Worm (Caenorhabditis elegans) whole organism, mixed stage, embryonic: ENCODE data around the gene ser-7.

Experiments
- M03D4.4 ChIP-seq: sonication (generic microtip); optimal IDR thresholded peaks from 2 replicates; lab custom pipeline; 2017; ENCODE audit warnings: mild to moderate bottlenecking, missing genetic modification characterization, missing compliant biosample characterization
- bed-3 ChIP-seq: fragments of 200-800 bp; sonication (Bioruptor generic); optimal IDR thresholded peaks from 3 replicates; lab custom pipeline; 2018; ENCODE audit warnings: mild to moderate bottlenecking, missing genetic modification characterization, moderate library complexity, missing compliant biosample characterization
- blmp-1 ChIP-seq: fragments of 150-350 bp; optimal IDR thresholded peaks from 2 replicates; lab custom pipeline; 2014; ENCODE audit warnings: missing biosample characterization, missing genetic modification characterization
- ceh-39 ChIP-seq: fragments of 150-350 bp; optimal IDR thresholded peaks from 2 replicates; lab custom pipeline; 2014; ENCODE audit warnings: missing biosample characterization, missing genetic modification characterization
- ceh-43 ChIP-seq: fragments of 200-800 bp; sonication (Bioruptor generic); optimal IDR thresholded peaks from 2 replicates; lab custom pipeline; 2018; ENCODE audit warnings: mild to moderate bottlenecking, missing genetic modification characterization, moderate library complexity, missing compliant biosample characterization
- ceh-83 ChIP-seq: fragments of 200-800 bp; sonication (Bioruptor generic); optimal IDR thresholded peaks from 2 replicates; lab custom pipeline; 2018; ENCODE audit warnings: mild to moderate bottlenecking, missing genetic modification characterization, missing compliant biosample characterization
- ces-1 ChIP-seq: fragments of 150-350 bp; optimal IDR thresholded peaks from 2 replicates; lab custom pipeline; 2014; ENCODE audit warnings: missing biosample characterization, missing genetic modification reagents, missing genetic modification characterization
- drap-1 ChIP-seq: fragments of 200-800 bp; sonication (Bioruptor generic); optimal IDR thresholded peaks from 3 replicates; lab custom pipeline; 2018; ENCODE audit warnings: mild to moderate bottlenecking, missing genetic modification characterization, missing compliant biosample characterization
- elt-1 ChIP-seq: sonication (generic microtip); optimal IDR thresholded peaks from 2 replicates; lab custom pipeline; 2017; ENCODE audit warnings: missing genetic modification characterization, mild to moderate bottlenecking, missing compliant biosample characterization, antibody characterized with exemption, moderate library complexity, borderline replicate concordance; ENCODE audit not compliant: insufficient read depth
- elt-3 ChIP-seq: fragments of 150-350 bp; optimal IDR thresholded peaks from 2 replicates; lab custom pipeline; 2014; ENCODE audit warnings: missing biosample characterization, missing genetic modification characterization
- flh-1 ChIP-seq: fragments of 200-800 bp; sonication (Bioruptor generic); optimal IDR thresholded peaks from 2 replicates; lab custom pipeline; 2018; ENCODE audit warnings: mild to moderate bottlenecking, missing genetic modification characterization, moderate library complexity, missing compliant biosample characterization
- ham-2 ChIP-seq: fragments of 200-800 bp; sonication (Bioruptor generic); optimal IDR thresholded peaks from 2 replicates; lab custom pipeline; 2018; ENCODE audit warnings: mild to moderate bottlenecking, missing genetic modification characterization, missing compliant biosample characterization
- hlh-1 ChIP-seq: fragments of 150-350 bp; optimal IDR thresholded peaks from 2 replicates; lab custom pipeline; 2014; ENCODE audit warnings: missing biosample characterization, missing genetic modification reagents, missing genetic modification characterization
- lin-13 ChIP-seq: fragments of 150-350 bp; optimal IDR thresholded peaks from 2 replicates; lab custom pipeline; 2014; ENCODE audit warnings: missing biosample characterization, missing genetic modification characterization
- lin-32 ChIP-seq: fragments of 200-800 bp; sonication (Bioruptor generic); optimal IDR thresholded peaks from 2 replicates; lab custom pipeline; 2018; ENCODE audit warnings: mild to moderate bottlenecking, missing genetic modification characterization, missing compliant biosample characterization
- lsy-2 ChIP-seq: fragments of 150-350 bp; optimal IDR thresholded peaks from 2 replicates; lab custom pipeline; 2014; ENCODE audit warnings: missing biosample characterization, missing genetic modification characterization
- mab-5 ChIP-seq: fragments of 150-350 bp; optimal IDR thresholded peaks from 2 replicates; lab custom pipeline; 2014; ENCODE audit warnings: missing biosample characterization, missing genetic modification characterization
- mep-1 ChIP-seq: fragments of 150-350 bp; optimal IDR thresholded peaks from 2 replicates; lab custom pipeline; 2017; ENCODE audit warnings: missing biosample characterization, missing genetic modification reagents, missing genetic modification characterization, inconsistent platforms
- mls-2 ChIP-seq: sonication (generic microtip); optimal IDR thresholded peaks from 2 replicates; lab custom pipeline; 2016; ENCODE audit warnings: mild to moderate bottlenecking, missing genetic modification characterization, moderate library complexity, missing compliant biosample characterization
- nhr-12 ChIP-seq: fragments of 150-350 bp; optimal IDR thresholded peaks from 2 replicates; lab custom pipeline; 2014; ENCODE audit warnings: missing biosample characterization, missing genetic modification characterization
- nhr-2 ChIP-seq: fragments of 150-350 bp; optimal IDR thresholded peaks from 2 replicates; lab custom pipeline; 2014; ENCODE audit warnings: missing biosample characterization, missing genetic modification characterization
- nhr-237 ChIP-seq: fragments of 150-350 bp; optimal IDR thresholded peaks from 2 replicates; lab custom pipeline; 2014; ENCODE audit warnings: missing biosample characterization, missing genetic modification characterization
- nhr-28 ChIP-seq: fragments of 150-350 bp; optimal IDR thresholded peaks from 2 replicates; lab custom pipeline; 2014; ENCODE audit warnings: missing biosample characterization, missing genetic modification characterization
- nhr-76 ChIP-seq: sonication (generic microtip); optimal IDR thresholded peaks from 2 replicates; lab custom pipeline; 2017; ENCODE audit warnings: missing biosample characterization, missing genetic modification characterization
- pha-4 ChIP-seq: fragments of 150-350 bp; optimal IDR thresholded peaks from 2 replicates; lab custom pipeline; 2018; ENCODE audit warnings: missing biosample characterization, missing genetic modification reagents, missing genetic modification characterization
- sem-2 ChIP-seq: fragments of 200-800 bp; sonication (Bioruptor generic); optimal IDR thresholded peaks from 2 replicates; lab custom pipeline; 2018; ENCODE audit warnings: mild to moderate bottlenecking, missing genetic modification characterization, missing compliant biosample characterization
- snpc-4 ChIP-seq: fragments of 150-350 bp; optimal IDR thresholded peaks from 2 replicates; lab custom pipeline; 2014; ENCODE audit warnings: missing biosample characterization, missing genetic modification characterization
- sptf-1 ChIP-seq: sonication (generic microtip); optimal IDR thresholded peaks from 2 replicates; lab custom pipeline; 2017; ENCODE audit warnings: mild to moderate bottlenecking, missing genetic modification characterization, moderate library complexity, missing compliant biosample characterization
- tbx-8 ChIP-seq: fragments of 200-800 bp; sonication (Bioruptor generic); optimal IDR thresholded peaks from 2 replicates; lab custom pipeline; 2018; ENCODE audit warnings: mild to moderate bottlenecking, missing genetic modification characterization, moderate library complexity, missing compliant biosample characterization
- unc-120 ChIP-seq: sonication (generic microtip); optimal IDR thresholded peaks from 2 replicates; lab custom pipeline; 2017; ENCODE audit warnings: missing genetic modification characterization, missing compliant biosample characterization; ENCODE audit not compliant: poor library complexity, severe bottlenecking
- unc-39 ChIP-seq: fragments of 150-350 bp; optimal IDR thresholded peaks from 2 replicates; lab custom pipeline; 2014; ENCODE audit warnings: missing biosample characterization, missing genetic modification characterization
- unc-62 ChIP-seq: fragments of 150-350 bp; optimal IDR thresholded peaks from 2 replicates; lab custom pipeline; 2014; ENCODE audit warnings: missing biosample characterization, missing genetic modification reagents, missing genetic modification characterization
- zip-8 ChIP-seq: fragments of 150-350 bp; optimal IDR thresholded peaks from 2 replicates; lab custom pipeline; 2014; ENCODE audit warnings: missing biosample characterization, missing genetic modification characterization
- ztf-11 ChIP-seq: fragments of 150-350 bp; optimal IDR thresholded peaks from 2 replicates; lab custom pipeline; 2014; ENCODE audit warnings: missing biosample characterization, missing genetic modification characterization

The ser-7 gene

DNA sequence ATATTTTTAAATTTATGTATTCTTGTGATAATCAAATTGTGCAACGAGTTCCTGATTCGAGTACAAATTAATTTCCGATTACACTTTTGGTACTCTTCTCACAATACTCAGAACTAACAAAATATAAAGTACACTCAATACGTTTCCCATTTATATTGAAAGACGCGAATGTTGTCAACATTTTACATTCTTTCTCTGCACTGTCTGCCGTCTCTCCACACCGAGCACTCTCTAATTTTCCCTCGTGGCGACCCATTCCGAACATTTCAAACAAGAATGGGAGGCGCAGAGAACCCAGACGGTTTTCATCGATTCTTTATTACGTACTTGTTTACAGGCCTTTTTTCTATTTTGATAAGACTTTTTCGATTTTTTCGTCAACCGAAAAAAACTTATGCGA lies 5.6 kb upstream of the ser-7 start, which contains the start of gene C09B7.2:
C09B7.2 (plus strand) TSS at position 349 of the 400 bp plus-strand sequence.
- TF ChIP-seq nhr-237 (tag; lab: Kevin White, UChicago) (no peak), flh-1 (no peak), lsy-2 (tag; lab: Kevin White, UChicago) (peak; percentile 3), mep-1 (tag; lab: Kevin White, UChicago) (no peak), zip-8 (tag; lab: Kevin White, UChicago) (no peak), ces-1 (GFP tag; lab: Kevin White, UChicago) (peak; percentile 71), pha-4 (tag; lab: Kevin White, UChicago) (peak; percentile 55), blmp-1 (tag; lab: Kevin White, UChicago) (no peak), ceh-83 (GFP tag; lab: Kevin White, UChicago) (no peak), mls-2 (no peak), bed-3 (GFP tag; lab: Kevin White, UChicago) (no peak)

DNA sequence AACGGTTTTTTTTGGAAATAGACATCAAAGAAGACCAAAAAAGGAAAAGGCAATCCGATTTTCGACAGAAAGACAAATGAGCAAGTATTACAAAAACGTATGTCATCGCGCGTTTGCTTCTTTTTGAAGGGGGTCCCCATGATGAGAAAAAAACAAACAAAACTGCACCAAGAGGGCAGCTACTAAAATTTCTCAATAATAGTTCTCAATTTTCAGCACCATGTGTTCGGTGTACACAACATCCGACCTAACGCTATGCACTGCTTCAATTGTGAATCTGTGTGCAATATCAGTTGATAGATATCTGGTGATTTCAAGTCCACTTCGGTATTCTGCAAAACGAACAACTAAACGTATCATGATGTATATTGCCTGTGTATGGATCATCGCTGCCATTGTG lies 1.1 kb downstream of the ser-7 start:
- TF ChIP-seq ham-2 (GFP tag; lab: Kevin White, UChicago) (no peak), nhr-12 (tag; lab: Kevin White, UChicago) (no peak), ztf-11 (tag; lab: Kevin White, UChicago) (no peak)

DNA sequence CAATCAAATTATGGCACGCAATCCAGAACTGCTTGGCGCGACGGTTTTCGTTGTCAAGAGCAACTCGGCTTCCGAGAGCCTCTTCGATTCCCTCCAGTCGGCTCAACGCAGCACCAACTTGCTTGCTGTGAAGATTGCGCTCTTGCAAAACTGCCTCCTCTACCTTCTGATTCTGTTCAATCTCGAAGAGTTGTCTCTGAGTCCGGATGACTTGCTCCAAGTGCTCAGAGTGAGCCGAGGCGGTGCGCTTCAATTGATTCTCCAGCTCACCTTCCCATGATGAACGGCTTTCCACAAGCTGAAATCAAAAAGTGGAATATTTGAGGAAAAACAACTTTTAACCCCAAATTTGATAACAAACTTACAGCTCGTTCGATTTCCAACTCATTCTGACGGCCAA lies 11.1 kb downstream of the ser-7 start:
- no peak for TF ChIP-seq ceh-39
- no peak for TF ChIP-seq tbx-8 (GFP tag; lab: Kevin White, UChicago)
- no peak for TF ChIP-seq unc-39 (tag; lab: Kevin White, UChicago)
- TF ChIP-seq drap-1 (GFP tag; lab: Kevin White, UChicago) = no peak
- TF ChIP-seq nhr-237 (tag; lab: Kevin White, UChicago) = no peak
- TF ChIP-seq ham-2 (GFP tag; lab: Kevin White, UChicago) = no peak
- TF ChIP-seq unc-120 (tag; lab: Kevin White, UChicago) = no peak
- no peak for TF ChIP-seq blmp-1 (tag; lab: Kevin White, UChicago)
- no peak for TF ChIP-seq mep-1 (tag; lab: Kevin White, UChicago)
- no peak for TF ChIP-seq elt-1 (tag; lab: Kevin White, UChicago)
- TF ChIP-seq lsy-2 (tag; lab: Kevin White, UChicago) = no peak
- TF ChIP-seq hlh-1 (tag; lab: Kevin White, UChicago) = no peak
- no peak for TF ChIP-seq nhr-76 (tag; lab: Kevin White, UChicago)
- TF ChIP-seq ztf-11 (tag; lab: Kevin White, UChicago) = no peak
- no peak for TF ChIP-seq sptf-1 (tag; lab: Kevin White, UChicago)
- no peak for TF ChIP-seq nhr-12 (tag; lab: Kevin White, UChicago)
- TF ChIP-seq mab-5 (tag; lab: Kevin White, UChicago) = no peak
- no peak for TF ChIP-seq unc-62

DNA sequence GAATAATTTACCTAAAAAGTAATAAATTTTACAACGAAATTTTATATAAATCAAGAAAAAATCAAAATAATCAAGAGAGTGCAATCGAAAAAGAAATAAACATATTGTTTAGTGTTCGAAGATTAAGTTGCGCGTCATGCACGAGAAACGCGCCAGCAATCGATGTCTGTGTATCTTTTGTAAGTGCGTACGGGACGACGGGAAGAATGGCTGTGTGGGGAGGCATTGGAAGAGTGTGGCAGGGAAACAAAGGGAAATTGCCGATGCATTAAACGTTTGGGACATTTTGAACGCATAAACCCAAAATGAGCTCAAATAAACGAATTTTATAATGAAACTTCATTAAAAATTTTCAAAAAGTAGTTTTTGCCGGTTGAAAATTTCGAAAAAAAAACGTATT lies 13.8 kb downstream of the ser-7 start, which contains the start of gene immt-1:
immt-1 (minus strand) TSS at position 11 of the 400 bp plus-strand sequence.
- TF ChIP-seq sem-2 (GFP tag; lab: Kevin White, UChicago) (no peak), elt-3 (tag; lab: Kevin White, UChicago) (no peak), sptf-1 (tag; lab: Kevin White, UChicago) (peak; percentile 66), tbx-8 (GFP tag; lab: Kevin White, UChicago) (no peak), ceh-83 (GFP tag; lab: Kevin White, UChicago) (no peak), lsy-2 (tag; lab: Kevin White, UChicago) (peak; percentile 83), ces-1 (GFP tag; lab: Kevin White, UChicago) (peak; percentile 66), pha-4 (tag; lab: Kevin White, UChicago) (peak; percentile 86), mls-2 (peak; percentile 60), nhr-2 (peak; percentile 8), unc-120 (tag; lab: Kevin White, UChicago) (peak; percentile 62), elt-1 (tag; lab: Kevin White, UChicago) (no peak), lin-32 (GFP tag; lab: Kevin White, UChicago) (no peak), zip-8 (tag; lab: Kevin White, UChicago) (no peak), lin-13 (tag; lab: Kevin White, UChicago) (peak; percentile 80), nhr-28 (tag; lab: Kevin White, UChicago) (no peak), blmp-1 (tag; lab: Kevin White, UChicago) (no peak), mab-5 (tag; lab: Kevin White, UChicago) (no peak), ceh-43 (GFP tag; lab: Kevin White, UChicago) (no peak), snpc-4 (tag; lab: Kevin White, UChicago) (no peak), ceh-39 (peak; percentile 7), nhr-237 (tag; lab: Kevin White, UChicago) (peak; percentile 18), mep-1 (tag; lab: Kevin White, UChicago) (peak; percentile 74), unc-62 (no peak), ham-2 (GFP tag; lab: Kevin White, UChicago) (no peak), M03D4.4 (tag; lab: Kevin White, UChicago) (no peak), bed-3 (GFP tag; lab: Kevin White, UChicago) (no peak), hlh-1 (tag; lab: Kevin White, UChicago) (no peak), unc-39 (tag; lab: Kevin White, UChicago) (no peak), nhr-12 (tag; lab: Kevin White, UChicago) (no peak)
